Fruit fly (Drosophila melanogaster) whole organism, adult: Measurements from ENCODE around the gene bol.

Experiments used
- CG12768 ChIP-seq: fragments of 200-800 bp; sonication (Bioruptor generic); optimal IDR thresholded peaks from 2 replicates; lab custom pipeline; 2017; ENCODE audit warnings: missing biosample characterization, missing genetic modification characterization, mild to moderate bottlenecking, moderate library complexity, missing genetic modification reagents
- CG1620 ChIP-seq: fragments of 200-800 bp; sonication (Bioruptor generic); optimal IDR thresholded peaks from 2 replicates; lab custom pipeline; 2016; ENCODE audit warnings: missing biosample characterization, missing genetic modification characterization
- CG7045 ChIP-seq: fragments of 200-800 bp; sonication (Bioruptor generic); optimal IDR thresholded peaks from 2 replicates; lab custom pipeline; 2017; ENCODE audit warnings: missing biosample characterization, mild to moderate bottlenecking, missing genetic modification characterization
- CG7101 ChIP-seq: fragments of 200-800 bp; sonication (Bioruptor generic); optimal IDR thresholded peaks from 2 replicates; lab custom pipeline; 2018; ENCODE audit warnings: missing biosample characterization, mild to moderate bottlenecking, missing genetic modification characterization, moderate library complexity
- Clk ChIP-seq: fragments of 200-800 bp; sonication (Bioruptor generic); optimal IDR thresholded peaks from 2 replicates; lab custom pipeline; 2017; ENCODE audit warnings: missing biosample characterization, missing genetic modification characterization
- Hr96 ChIP-seq: fragments of 200-800 bp; sonication (Bioruptor generic); optimal IDR thresholded peaks from 2 replicates; lab custom pipeline; 2016; ENCODE audit warnings: missing biosample characterization, missing genetic modification characterization
- Mnt ChIP-seq: fragments of 200-800 bp; sonication (Bioruptor generic); optimal IDR thresholded peaks from 2 replicates; lab custom pipeline; 2016; ENCODE audit warnings: missing biosample characterization, mild to moderate bottlenecking, missing genetic modification characterization
- bab1 ChIP-seq: fragments of 200-800 bp; sonication (Bioruptor generic); optimal IDR thresholded peaks from 3 replicates; lab custom pipeline; 2019; ENCODE audit warnings: missing biosample characterization, mild to moderate bottlenecking, missing genetic modification characterization, moderate library complexity
- cic ChIP-seq: fragments of 200-800 bp; sonication (Bioruptor generic); optimal IDR thresholded peaks from 2 replicates; lab custom pipeline; 2017; ENCODE audit warnings: missing biosample characterization, mild to moderate bottlenecking, missing genetic modification characterization, moderate library complexity
- cnc ChIP-seq, 2 experiments: fragments of >200 bp; optimal IDR thresholded peaks; 2 replicates each; lab custom pipeline; 2017
- kay ChIP-seq: fragments of 200-800 bp; sonication (Bioruptor generic); peaks from one replicate; lab custom pipeline; 2016; ENCODE audit warnings: missing biosample characterization, missing genetic modification characterization, borderline replicate concordance
- ovo ChIP-seq: fragments of 200-800 bp; sonication (Bioruptor generic); optimal IDR thresholded peaks from 2 replicates; lab custom pipeline; 2016; ENCODE audit warnings: missing biosample characterization, missing genetic modification characterization
- pad ChIP-seq: fragments of 200-800 bp; sonication (Bioruptor generic); optimal IDR thresholded peaks from 3 replicates; lab custom pipeline; 2017; ENCODE audit warnings: missing biosample characterization, missing genetic modification characterization, mild to moderate bottlenecking, moderate library complexity, missing genetic modification reagents
- toe ChIP-seq: fragments of 200-800 bp; sonication (Bioruptor generic); optimal IDR thresholded peaks from 2 replicates; lab custom pipeline; 2016; ENCODE audit warnings: missing biosample characterization, missing genetic modification characterization

DNA sequence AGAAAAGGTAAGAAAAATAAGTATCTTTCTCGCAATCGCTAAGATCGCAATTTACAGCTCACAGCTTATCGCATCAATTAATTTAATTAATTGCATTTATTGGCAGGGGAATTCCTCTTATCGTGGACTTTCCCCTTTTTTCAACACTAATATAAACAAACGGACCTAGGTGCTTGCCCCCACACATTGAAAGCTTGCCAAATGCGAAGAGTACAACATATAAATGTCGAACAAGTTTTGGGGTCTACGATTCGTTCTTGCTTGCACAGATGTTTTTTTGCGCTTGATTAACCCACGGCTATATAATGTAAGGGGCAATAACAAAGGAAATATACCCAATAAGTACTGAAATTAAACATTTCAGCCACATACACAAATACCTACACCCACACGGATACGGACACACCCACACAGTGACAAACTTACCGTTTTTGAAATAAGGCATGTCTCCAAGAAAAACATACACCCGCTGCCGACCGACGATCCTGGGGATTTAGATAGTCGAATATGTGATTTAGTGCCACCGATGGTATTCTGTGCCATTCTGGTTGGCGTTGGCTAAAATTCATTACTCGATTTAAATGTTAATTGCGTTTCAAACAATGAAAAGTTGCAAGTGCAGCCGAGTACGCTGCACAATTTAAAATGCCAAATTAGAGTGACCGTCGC lies 62.0 kb downstream of the bol start:
- peak; percentile 51 for TF ChIP-seq Hr96 (GFP tag; lab: Kevin White, UChicago)
- peak; percentile 25 for TF ChIP-seq CG7045
- TF ChIP-seq pad (GFP tag; lab: Kevin White, UChicago) = peak; percentile 91
- peak; percentile 18 for TF ChIP-seq toe (GFP tag; lab: Kevin White, UChicago)
- peak; percentile 92 for TF ChIP-seq kay (GFP tag; lab: Kevin White, UChicago)
- TF ChIP-seq cic (GFP tag; lab: Kevin White, UChicago) = peak; percentile 45
- no peak for TF ChIP-seq cnc (optimal IDR thresholded peaks at IDR 0.05; lab: Kevin White, UChicago)
- no peak for TF ChIP-seq bab1
- TF ChIP-seq CG1620 (GFP tag; lab: Kevin White, UChicago) = no peak
- TF ChIP-seq CG7101 (tag; lab: Kevin White, UChicago) = peak; percentile 11
- peak; percentile 48 for TF ChIP-seq CG12768
- no peak for TF ChIP-seq Clk (GFP tag; lab: Kevin White, UChicago)
- peak; percentile 48 for TF ChIP-seq Mnt
- TF ChIP-seq ovo (GFP tag; lab: Kevin White, UChicago) = peak; percentile 42
